Worm (Caenorhabditis elegans): ENCODE data around the gene K08B12.1.

DNA sequence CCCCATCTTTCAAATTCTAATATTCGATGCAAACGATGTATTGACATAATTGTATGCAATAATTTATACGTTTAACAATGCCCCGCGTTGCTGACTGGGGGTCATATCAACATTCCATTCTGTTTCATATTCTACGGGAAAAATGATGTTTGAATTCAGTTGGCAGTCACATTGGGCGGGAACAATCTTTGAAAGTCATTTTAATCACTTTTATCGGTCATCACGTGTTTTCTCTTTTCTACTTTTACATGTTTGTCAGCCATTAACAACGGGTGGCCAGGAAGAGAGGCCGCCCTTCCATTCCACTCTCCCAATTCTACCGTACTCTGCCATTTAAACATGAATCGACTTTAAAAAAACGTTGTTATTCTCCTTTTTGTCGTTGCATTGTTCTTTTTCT lies 10.5 kb upstream of the K08B12.1 start:
- no peak for TF ChIP-seq ceh-30 (tag; optimal IDR thresholded peaks at IDR 0.05)
- no peak for TF ChIP-seq F13H6.1 (tag; optimal IDR thresholded peaks at IDR 0.05)
- TF ChIP-seq dve-1 (tag; optimal IDR thresholded peaks at IDR 0.05), result no peak
- no peak for TF ChIP-seq hlh-30 (tag; optimal IDR thresholded peaks at IDR 0.05; ENCODE audit: insufficient read depth)
